Fruit fly (Drosophila melanogaster): ENCODE data around the gene COX8.

The COX8 gene

DNA sequence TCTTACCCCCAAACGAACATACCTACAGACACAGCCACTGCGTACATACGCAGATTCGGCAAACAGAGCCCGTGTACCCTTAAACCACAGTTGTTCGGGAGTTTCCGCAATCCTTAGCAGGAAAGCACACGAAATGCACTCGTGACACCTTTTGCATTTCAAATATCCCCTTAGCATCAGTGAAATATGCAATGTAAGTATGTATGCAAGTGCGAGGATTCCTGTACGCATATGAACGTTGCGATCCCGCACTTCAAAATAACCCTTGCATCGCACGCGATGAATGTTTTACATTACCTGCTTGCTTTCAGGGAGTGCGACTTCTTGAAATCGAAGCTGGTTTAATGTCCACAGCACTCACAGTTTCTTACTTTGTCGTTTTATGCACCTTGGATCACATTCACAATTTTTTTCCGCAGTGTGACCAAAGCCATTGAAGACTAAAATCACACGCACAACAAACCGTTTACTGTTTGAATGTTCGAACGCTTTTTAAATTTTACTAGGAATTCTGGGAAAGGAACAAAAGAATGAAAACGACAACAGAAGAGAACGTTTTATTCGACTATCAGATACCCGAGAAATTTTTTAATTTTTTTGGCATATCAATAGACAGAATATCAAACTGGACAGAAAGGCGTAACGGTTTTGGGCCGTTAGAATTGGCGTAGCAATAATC is 5.8 kb downstream of the COX8 start, which contains the start of gene Mkrn1 (continued):
- TF ChIP-seq Chrac-16 (GFP tag; optimal IDR thresholded peaks at IDR 0.05) (no peak), E2f2 (GFP tag; IDR thresholded peaks at IDR 0.05) (peak; percentile 44), usp (GFP tag; optimal IDR thresholded peaks at IDR 0.05) (no peak), ase (GFP tag; IDR thresholded peaks at IDR 0.05) (no peak), BEAF-32 (GFP tag; optimal IDR thresholded peaks at IDR 0.05) (peak; percentile 53), CG4360 (GFP tag; IDR thresholded peaks at IDR 0.05) (no peak), CG14667 (GFP tag; IDR thresholded peaks at IDR 0.05) (no peak; the same call in 1 of the 2 replicates), z (GFP tag; IDR thresholded peaks at IDR 0.05) (no peak), CG12769 (tag; optimal IDR thresholded peaks at IDR 0.05) (no peak), yki (optimal IDR thresholded peaks at IDR 0.05) (no peak), sens (GFP tag) (no peak), Xrp1 (GFP tag; IDR thresholded peaks at IDR 0.05) (no peak), nmo (GFP tag; optimal IDR thresholded peaks at IDR 0.05) (peak; percentile 33), sqz (GFP tag; optimal IDR thresholded peaks at IDR 0.05) (no peak), lilli (GFP tag; optimal IDR thresholded peaks at IDR 0.05) (no peak), sna (GFP tag; IDR thresholded peaks at IDR 0.05; ENCODE audit: partially characterized antibody) (peak; percentile 69), Fer2 (tag; optimal IDR thresholded peaks at IDR 0.05) (no peak), CG3407 (GFP tag; optimal IDR thresholded peaks at IDR 0.05) (no peak), klu (GFP tag; IDR thresholded peaks at IDR 0.05) (no peak), CG11696 (GFP tag; IDR thresholded peaks at IDR 0.05) (no peak), disco-r (GFP tag; optimal IDR thresholded peaks at IDR 0.05) (no peak), Scr (GFP tag; IDR thresholded peaks at IDR 0.05; ENCODE audit: partially characterized antibody) (peak; percentile 76), HmgZ (tag; optimal IDR thresholded peaks at IDR 0.05) (peak; percentile 36), CG8944 (GFP tag; optimal IDR thresholded peaks at IDR 0.05) (no peak), Spps (tag; optimal IDR thresholded peaks at IDR 0.05) (no peak), stc (GFP tag; IDR thresholded peaks at IDR 0.05) (no peak), fu2 (GFP tag; optimal IDR thresholded peaks at IDR 0.05) (no peak), Elba2 (GFP tag; optimal IDR thresholded peaks at IDR 0.05) (no peak), Sin3A (optimal IDR thresholded peaks at IDR 0.05) (peak; percentile 26), Blimp-1 (GFP tag; optimal IDR thresholded peaks at IDR 0.05) (no peak), eyg (GFP tag; optimal IDR thresholded peaks at IDR 0.05) (no peak), cwo (GFP tag; optimal IDR thresholded peaks at IDR 0.05) (no peak), MESR4 (GFP tag; optimal IDR thresholded peaks at IDR 0.05) (peak; percentile 97), dysf (GFP tag; IDR thresholded peaks at IDR 0.05) (no peak), ttk (GFP tag; IDR thresholded peaks at IDR 0.05) (no peak), CG11085 (GFP tag; IDR thresholded peaks at IDR 0.05) (no peak), inv (GFP tag; IDR thresholded peaks at IDR 0.05; ENCODE audit: partially characterized antibody) (peak; percentile 58; the same call in 1 of the 2 replicates), Dad (GFP tag; optimal IDR thresholded peaks at IDR 0.05) (no peak), CG33557 (GFP tag; optimal IDR thresholded peaks at IDR 0.05) (no peak), amos (GFP tag; IDR thresholded peaks at IDR 0.05; ENCODE audit: partially characterized antibody) (peak; percentile 54; the same call in 1 of the 2 replicates), lola (GFP tag; optimal IDR thresholded peaks at IDR 0.05) (no peak), ranshi (GFP tag; IDR thresholded peaks at IDR 0.05) (no peak), CG16863 (GFP tag; optimal IDR thresholded peaks at IDR 0.05) (no peak), az2 (GFP tag; optimal IDR thresholded peaks at IDR 0.05) (no peak), CHES-1-like (GFP tag; optimal IDR thresholded peaks at IDR 0.05) (peak; percentile 31), pnt (GFP tag; optimal IDR thresholded peaks at IDR 0.05) (no peak), CG3838 (GFP tag; optimal IDR thresholded peaks at IDR 0.05) (no peak), ap (GFP tag; IDR thresholded peaks at IDR 0.05) (no peak), CG12744 (GFP tag; optimal IDR thresholded peaks at IDR 0.05) (no peak), HLH54F (GFP tag; optimal IDR thresholded peaks at IDR 0.05) (no peak), fd3F (GFP tag; optimal IDR thresholded peaks at IDR 0.05) (no peak)

Data from whole organism, embryonic.